Fruit fly (Drosophila melanogaster): Measurements from ENCODE around the gene GATAe.

DNA sequence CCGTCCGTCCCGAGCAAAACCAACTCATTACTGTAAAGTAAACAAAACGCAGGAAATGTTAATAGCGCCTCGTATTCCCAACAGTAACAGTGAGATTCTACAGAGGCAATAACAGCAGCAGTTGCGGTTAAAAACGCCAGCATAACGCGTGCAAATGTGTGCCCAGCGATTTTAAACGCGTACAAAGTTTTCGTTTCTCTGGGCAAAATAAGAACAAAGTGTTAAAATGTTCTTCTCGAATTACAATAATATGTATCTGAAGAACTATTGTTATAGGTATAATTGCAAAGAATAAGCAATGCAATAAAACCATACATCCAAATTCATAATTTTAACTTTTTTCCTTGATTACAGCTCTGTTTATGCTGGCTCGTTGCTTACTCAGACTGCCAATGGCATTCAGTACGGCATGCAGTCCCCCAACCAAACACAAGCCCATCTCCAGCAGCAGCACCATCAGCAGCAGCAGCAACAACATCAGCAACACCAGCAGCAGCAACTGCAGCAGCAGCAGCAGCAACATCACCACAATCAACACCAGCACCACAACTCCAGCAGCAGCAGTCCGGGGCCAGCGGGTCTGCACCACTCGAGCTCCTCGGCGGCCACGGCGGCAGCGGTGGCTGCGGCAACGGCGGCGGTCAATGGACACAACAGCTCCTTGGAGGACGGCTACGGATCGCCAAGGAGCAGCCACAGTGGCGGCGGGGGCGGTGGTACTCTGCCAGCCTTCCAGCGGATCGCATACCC, 9.8 kb upstream of the GATAe start:
- TF ChIP-seq vfl (GFP tag; optimal IDR thresholded peaks at IDR 0.05): no peak
- no peak for TF ChIP-seq CG32772 (GFP tag; IDR thresholded peaks at IDR 0.05)
- no peak for TF ChIP-seq CG6272 (GFP tag; IDR thresholded peaks at IDR 0.05)
- no peak for TF ChIP-seq exex (tag; optimal IDR thresholded peaks at IDR 0.05)
- no peak for TF ChIP-seq CG17568 (GFP tag; optimal IDR thresholded peaks at IDR 0.05)
- no peak for TF ChIP-seq CG31388 (GFP tag; optimal IDR thresholded peaks at IDR 0.05)
- TF ChIP-seq CG5180 (GFP tag; optimal IDR thresholded peaks at IDR 0.05): no peak
- TF ChIP-seq chn (GFP tag; optimal IDR thresholded peaks at IDR 0.05): no peak
- TF ChIP-seq CG11398 (GFP tag; optimal IDR thresholded peaks at IDR 0.05): no peak
- TF ChIP-seq TFAM (GFP tag; optimal IDR thresholded peaks at IDR 0.05): no peak
- no peak for TF ChIP-seq gce (GFP tag; IDR thresholded peaks at IDR 0.05)
- TF ChIP-seq Vsx1 (GFP tag; optimal IDR thresholded peaks at IDR 0.05): no peak
- TF ChIP-seq Usf (GFP tag; optimal IDR thresholded peaks at IDR 0.05): no peak
- no peak for TF ChIP-seq CG12942 (GFP tag; optimal IDR thresholded peaks at IDR 0.05)

Data from whole organism, embryonic.